Worm (Caenorhabditis elegans): ENCODE results near the gene C54C6.4.

DNA sequence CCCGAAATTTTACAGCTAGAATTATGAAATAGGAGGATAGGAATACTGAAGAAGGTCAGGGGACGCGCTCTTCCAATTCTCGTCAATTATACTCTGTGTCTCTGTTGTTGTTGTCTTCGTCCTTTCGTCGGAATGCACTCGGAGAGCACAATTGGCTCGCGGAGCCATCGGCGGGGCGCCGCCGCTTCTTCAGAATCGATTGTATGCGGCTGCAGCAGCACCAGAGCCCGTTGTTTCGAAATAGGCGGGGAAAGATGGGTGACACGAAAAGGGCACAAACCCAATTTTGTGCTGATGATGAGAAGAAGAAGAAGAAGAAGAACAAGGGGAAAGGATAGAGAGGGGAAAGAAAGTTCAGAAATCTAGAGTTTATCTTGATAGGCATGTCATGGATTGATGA, 11.3 kb upstream of the C54C6.4 start:
- TF ChIP-seq F13H6.1 (tag; optimal IDR thresholded peaks at IDR 0.05) (peak; percentile 19), zag-1 (tag; optimal IDR thresholded peaks at IDR 0.05) (peak; percentile 85), lin-11 (tag; optimal IDR thresholded peaks at IDR 0.05) (no peak), unc-55 (GFP tag; optimal IDR thresholded peaks at IDR 0.05) (peak; percentile 28), sem-4 (tag; optimal IDR thresholded peaks at IDR 0.05) (peak; percentile 1), nhr-23 (tag; optimal IDR thresholded peaks at IDR 0.05) (no peak)
